Fruit fly (Drosophila melanogaster): Measurements from ENCODE around the gene CG32137.

- TF ChIP-seq CG1620 (GFP tag; optimal IDR thresholded peaks at IDR 0.05), result no peak
- no peak for TF ChIP-seq Clk (GFP tag; optimal IDR thresholded peaks at IDR 0.05)
Observed at dm6 chr3L:13939151-13939499, at the start of gene CG32137.

Data from whole organism, adult.